Worm (Caenorhabditis elegans) whole organism, L1 larva: ENCODE measurements around the gene twk-44.

Source experiments
- C16A3.4 ChIP-seq: fragments of 150-350 bp; optimal IDR thresholded peaks from 2 replicates; lab custom pipeline; 2014; ENCODE audit warnings: missing biosample characterization, missing genetic modification characterization
- C34B4.2 ChIP-seq: sonication (generic microtip); optimal IDR thresholded peaks from 2 replicates; lab custom pipeline; 2017; ENCODE audit warnings: mild to moderate bottlenecking, missing genetic modification characterization, missing compliant biosample characterization
- F16B12.6 ChIP-seq: fragments of 150-350 bp; optimal IDR thresholded peaks from 2 replicates; lab custom pipeline; 2014; ENCODE audit warnings: missing biosample characterization, missing genetic modification characterization
- Y116A8C.19 ChIP-seq: sonication (generic microtip); optimal IDR thresholded peaks from 2 replicates; lab custom pipeline; 2016; ENCODE audit warnings: missing compliant biosample characterization, missing genetic modification characterization, borderline replicate concordance
- aha-1 ChIP-seq: fragments of 150-350 bp; optimal IDR thresholded peaks from 2 replicates; lab custom pipeline; 2014; ENCODE audit warnings: missing biosample characterization, missing genetic modification characterization
- alr-1 ChIP-seq: fragments of 200-800 bp; sonication (Bioruptor generic); optimal IDR thresholded peaks from 2 replicates; lab custom pipeline; 2018; ENCODE audit warnings: borderline replicate concordance, mild to moderate bottlenecking, missing genetic modification characterization, missing compliant biosample characterization
- ama-1 ChIP-seq: fragments of 150-350 bp; optimal IDR thresholded peaks from 2 replicates; lab custom pipeline; 2014
- blmp-1 ChIP-seq: fragments of 150-350 bp; optimal IDR thresholded peaks from 2 replicates; lab custom pipeline; 2014; ENCODE audit warnings: missing biosample characterization, missing genetic modification characterization
- ceh-63 ChIP-seq: fragments of 200-800 bp; sonication (Bioruptor generic); optimal IDR thresholded peaks from 2 replicates; lab custom pipeline; 2018; ENCODE audit warnings: mild to moderate bottlenecking, missing genetic modification characterization, missing compliant biosample characterization
- ceh-8 ChIP-seq: fragments of 200-800 bp; sonication (Bioruptor generic); optimal IDR thresholded peaks from 2 replicates; lab custom pipeline; 2018; ENCODE audit warnings: mild to moderate bottlenecking, missing genetic modification characterization, moderate library complexity, missing compliant biosample characterization
- ceh-82 ChIP-seq, 3 experiments: fragments of 150-350 bp in 1 of 3; sonication (generic microtip) in 2 of 3; optimal IDR thresholded peaks; 2 replicates each; lab custom pipeline; 2014 to 2017; ENCODE audit warnings: missing biosample characterization in 3 of 3, missing genetic modification characterization in 3 of 3
- ceh-90 ChIP-seq: sonication (generic microtip); optimal IDR thresholded peaks from 2 replicates; lab custom pipeline; 2016; ENCODE audit warnings: missing genetic modification characterization, missing compliant biosample characterization
- ces-1 ChIP-seq: fragments of 150-350 bp; optimal IDR thresholded peaks from 2 replicates; lab custom pipeline; 2014; ENCODE audit warnings: missing biosample characterization, missing genetic modification reagents, missing genetic modification characterization
- dsc-1 ChIP-seq: sonication (generic microtip); optimal IDR thresholded peaks from 2 replicates; lab custom pipeline; 2016; ENCODE audit warnings: mild to moderate bottlenecking, missing genetic modification characterization, missing compliant biosample characterization
- efl-1 ChIP-seq, 4 experiments: fragments of 150-350 bp; optimal IDR thresholded peaks in 3 of 4; peaks in 1 of 4; 1 replicate in 1 of 4; 2 replicates in 3 of 4; lab custom pipeline; 2014; ENCODE audit warnings: missing biosample characterization in 2 of 4, missing genetic modification characterization in 2 of 4, missing genetic modification reagents in 2 of 4
- efl-3 ChIP-seq: fragments of 200-800 bp; sonication (Bioruptor generic); optimal IDR thresholded peaks from 2 replicates; lab custom pipeline; 2018; ENCODE audit warnings: mild to moderate bottlenecking, missing genetic modification characterization, missing compliant biosample characterization
- elt-3 ChIP-seq, 6 experiments: fragments of 150-350 bp in 1 of 6; sonication (generic microtip); optimal IDR thresholded peaks; 2 replicates each; lab custom pipeline; 2017 to 2018; ENCODE audit warnings: missing biosample characterization in 6 of 6, missing genetic modification characterization in 6 of 6, inconsistent platforms in 1 of 6
- ets-5 ChIP-seq: fragments of 200-800 bp; sonication (Bioruptor generic); IDR thresholded peaks from 2 replicates; pipeline ENCODE4 v1.3.6; 2022; ENCODE audit warnings: missing genetic modification characterization, missing compliant biosample characterization
- fkh-4 ChIP-seq: sonication (generic microtip); optimal IDR thresholded peaks from 2 replicates; lab custom pipeline; 2016; ENCODE audit warnings: missing compliant biosample characterization, missing genetic modification characterization, borderline replicate concordance
- fkh-8 ChIP-seq: sonication (generic microtip); optimal IDR thresholded peaks from 2 replicates; lab custom pipeline; 2016; ENCODE audit warnings: mild to moderate bottlenecking, missing genetic modification characterization, missing compliant biosample characterization
- hlh-17 ChIP-seq: fragments of 200-800 bp; sonication (Bioruptor generic); optimal IDR thresholded peaks from 2 replicates; lab custom pipeline; 2018; ENCODE audit warnings: missing genetic modification characterization, mild to moderate bottlenecking, missing compliant biosample characterization, moderate library complexity, borderline replicate concordance
- hlh-4 ChIP-seq: sonication (generic microtip); optimal IDR thresholded peaks from 2 replicates; lab custom pipeline; 2016; ENCODE audit warnings: mild to moderate bottlenecking, missing genetic modification characterization, missing compliant biosample characterization
- hpl-2 ChIP-seq: fragments of 150-350 bp; optimal IDR thresholded peaks from 2 replicates; lab custom pipeline; 2014; ENCODE audit warnings: missing biosample characterization, missing genetic modification reagents, missing genetic modification characterization
- isw-1 ChIP-seq: fragments of 200-800 bp; sonication (Bioruptor generic); IDR thresholded peaks from 2 replicates; pipeline ENCODE4 v1.3.6; 2022; ENCODE audit warnings: missing genetic modification characterization, missing compliant biosample characterization
- lin-14 ChIP-seq: fragments of 200-800 bp; sonication (Bioruptor generic); optimal IDR thresholded peaks from 2 replicates; lab custom pipeline; 2018; ENCODE audit warnings: mild to moderate bottlenecking, missing genetic modification characterization, moderate library complexity, missing compliant biosample characterization
- lin-35 ChIP-seq, 2 experiments: fragments of 150-350 bp; optimal IDR thresholded peaks; 2 replicates each; lab custom pipeline; 2014; ENCODE audit warnings: missing biosample characterization in 2 of 2, missing genetic modification characterization in 2 of 2, missing genetic modification reagents in 2 of 2
- lin-39 ChIP-seq: fragments of 150-350 bp; optimal IDR thresholded peaks from 2 replicates; lab custom pipeline; 2014; ENCODE audit warnings: missing biosample characterization, missing genetic modification reagents, missing genetic modification characterization
- lir-3 ChIP-seq: sonication (generic microtip); optimal IDR thresholded peaks from 2 replicates; lab custom pipeline; 2016; ENCODE audit warnings: mild to moderate bottlenecking, missing genetic modification characterization, moderate library complexity, missing compliant biosample characterization; ENCODE audit not compliant: poor library complexity
- mdl-1 ChIP-seq, 2 experiments: fragments of 150-350 bp; optimal IDR thresholded peaks; 2 replicates each; lab custom pipeline; 2014 to 2017; ENCODE audit warnings: missing biosample characterization in 2 of 2, missing genetic modification characterization in 2 of 2, inconsistent platforms in 1 of 2
- mef-2 ChIP-seq: fragments of 150-350 bp; optimal IDR thresholded peaks from 2 replicates; lab custom pipeline; 2014; ENCODE audit warnings: missing biosample characterization, missing genetic modification characterization
- mep-1 ChIP-seq: fragments of 150-350 bp; optimal IDR thresholded peaks from 2 replicates; lab custom pipeline; 2014; ENCODE audit warnings: missing biosample characterization, missing genetic modification characterization
- nhr-11 ChIP-seq: fragments of 150-350 bp; optimal IDR thresholded peaks from 2 replicates; lab custom pipeline; 2014; ENCODE audit warnings: missing biosample characterization, missing genetic modification characterization
- nhr-28 ChIP-seq: fragments of 150-350 bp; optimal IDR thresholded peaks from 2 replicates; lab custom pipeline; 2014; ENCODE audit warnings: missing biosample characterization, missing genetic modification characterization
- nhr-47 ChIP-seq: sonication (generic microtip); optimal IDR thresholded peaks from 2 replicates; lab custom pipeline; 2016; ENCODE audit warnings: mild to moderate bottlenecking, missing genetic modification characterization, moderate library complexity, missing compliant biosample characterization
- nhr-71 ChIP-seq: sonication (generic microtip); optimal IDR thresholded peaks from 2 replicates; lab custom pipeline; 2016; ENCODE audit warnings: mild to moderate bottlenecking, missing genetic modification characterization, moderate library complexity, missing compliant biosample characterization
- nhr-77 ChIP-seq: fragments of 150-350 bp; optimal IDR thresholded peaks from 2 replicates; lab custom pipeline; 2014; ENCODE audit warnings: missing biosample characterization, missing genetic modification characterization
- pqm-1 ChIP-seq: sonication (generic microtip); optimal IDR thresholded peaks from 3 replicates; lab custom pipeline; 2017; ENCODE audit warnings: missing biosample characterization, missing genetic modification characterization
- skn-1 ChIP-seq: fragments of 150-350 bp; optimal IDR thresholded peaks from 2 replicates; lab custom pipeline; 2014; ENCODE audit warnings: missing biosample characterization, missing genetic modification characterization
- snpc-4 ChIP-seq: fragments of 150-350 bp; optimal IDR thresholded peaks from 2 replicates; lab custom pipeline; 2014; ENCODE audit warnings: missing biosample characterization, missing genetic modification characterization
- snu-23 ChIP-seq: sonication (generic microtip); optimal IDR thresholded peaks from 2 replicates; lab custom pipeline; 2016; ENCODE audit warnings: missing genetic modification characterization, missing compliant biosample characterization
- sptf-1 ChIP-seq: fragments of 150-350 bp; optimal IDR thresholded peaks from 2 replicates; lab custom pipeline; 2014; ENCODE audit warnings: missing biosample characterization, missing genetic modification characterization
- sup-37 ChIP-seq: fragments of 200-800 bp; sonication (Bioruptor generic); optimal IDR thresholded peaks from 2 replicates; lab custom pipeline; 2018; ENCODE audit warnings: mild to moderate bottlenecking, missing genetic modification characterization, missing compliant biosample characterization
- tbx-2 ChIP-seq: sonication (generic microtip); optimal IDR thresholded peaks from 2 replicates; lab custom pipeline; 2016; ENCODE audit warnings: missing genetic modification characterization, missing compliant biosample characterization
- unc-130 ChIP-seq: fragments of 150-350 bp; optimal IDR thresholded peaks from 2 replicates; lab custom pipeline; 2017; ENCODE audit warnings: missing biosample characterization, missing genetic modification characterization, inconsistent platforms
- unc-62 ChIP-seq: fragments of 150-350 bp; optimal IDR thresholded peaks from 2 replicates; lab custom pipeline; 2014; ENCODE audit warnings: missing biosample characterization, missing genetic modification reagents, missing genetic modification characterization
- unc-86 ChIP-seq: sonication (generic microtip); optimal IDR thresholded peaks from 2 replicates; lab custom pipeline; 2016; ENCODE audit warnings: missing genetic modification characterization, missing compliant biosample characterization
- unc-98 ChIP-seq: fragments of 200-800 bp; sonication (Bioruptor generic); IDR thresholded peaks from 2 replicates; pipeline ENCODE4 v1.3.6; 2022; ENCODE audit warnings: missing genetic modification characterization, missing compliant biosample characterization
- vab-15 ChIP-seq: sonication (generic microtip); optimal IDR thresholded peaks from 2 replicates; lab custom pipeline; 2017; ENCODE audit warnings: missing genotype, mild to moderate bottlenecking, missing genetic modification characterization, missing compliant biosample characterization
- xbp-1 ChIP-seq: sonication (generic microtip); optimal IDR thresholded peaks from 2 replicates; lab custom pipeline; 2016; ENCODE audit warnings: missing genetic modification characterization, missing compliant biosample characterization
- zip-4 ChIP-seq: fragments of 200-800 bp; sonication (Bioruptor generic); optimal IDR thresholded peaks from 2 replicates; lab custom pipeline; 2018; ENCODE audit warnings: mild to moderate bottlenecking, missing genetic modification characterization, moderate library complexity, missing compliant biosample characterization
- ztf-11 ChIP-seq, 2 experiments: sonication (generic microtip); optimal IDR thresholded peaks; 2 replicates each; lab custom pipeline; 2016 to 2017; ENCODE audit warnings: missing genetic modification characterization in 2 of 2, missing biosample characterization in 1 of 2, missing compliant biosample characterization in 1 of 2
- ztf-4 ChIP-seq: fragments of 150-350 bp; optimal IDR thresholded peaks from 2 replicates; lab custom pipeline; 2014; ENCODE audit warnings: missing biosample characterization, missing genetic modification characterization

twk-44 gene

DNA sequence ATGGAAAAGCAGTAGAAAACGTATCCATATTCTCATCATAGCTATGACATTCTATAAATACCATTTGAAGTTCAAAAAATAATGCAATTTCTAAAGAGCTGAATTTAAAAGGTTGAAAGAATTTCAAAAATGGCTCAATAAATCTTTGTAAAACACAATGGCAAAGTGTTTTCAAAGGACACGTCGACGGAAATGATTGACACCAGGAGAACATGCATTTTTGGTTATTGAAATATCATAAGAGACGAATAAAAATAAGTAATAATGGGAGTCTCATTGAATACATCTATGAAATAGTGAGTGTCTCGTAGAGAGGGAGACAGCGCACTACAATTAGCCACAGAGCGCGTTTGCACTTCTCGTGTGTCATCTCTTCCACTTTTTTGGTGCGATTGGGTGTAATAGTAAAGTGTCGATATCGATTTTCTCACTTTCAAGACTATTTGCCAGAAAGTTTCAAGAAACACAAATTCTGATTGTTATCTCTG lies 29.6 kb upstream of the twk-44 start, which contains the start of gene T04F8.2:
T04F8.2 (minus strand) TSS at position 51 of the 488 bp plus-strand sequence.
- TF ChIP-seq C34B4.2, result no peak
- no peak for TF ChIP-seq lir-3 (tag; lab: Kevin White, UChicago)
- no peak for TF ChIP-seq zip-4 (GFP tag; lab: Kevin White, UChicago)
- no peak for TF ChIP-seq unc-86 (tag; lab: Kevin White, UChicago)
- TF ChIP-seq hlh-17 (GFP tag; lab: Kevin White, UChicago), result no peak
- TF ChIP-seq lin-39, result no peak
- peak; percentile 50 for TF ChIP-seq skn-1 (tag; lab: Kevin White, UChicago)
- peak; percentile 34 for TF ChIP-seq fkh-8 (tag; lab: Kevin White, UChicago)
- peak; percentile 76 for TF ChIP-seq snu-23
- no peak for TF ChIP-seq fkh-4 (tag; lab: Kevin White, UChicago)
- TF ChIP-seq dsc-1 (tag; lab: Kevin White, UChicago), result peak; percentile 57
- no peak for TF ChIP-seq efl-3 (GFP tag; lab: Kevin White, UChicago)
- TF ChIP-seq ztf-11 (tag; optimal IDR thresholded peaks at IDR 0.05; lab: Kevin White, UChicago), result no peak
- TF ChIP-seq efl-1 (optimal IDR thresholded peaks at IDR 0.05; lab: Kevin White, UChicago), result peak; percentile 43 to 49
- TF ChIP-seq efl-1 (GFP tag; optimal IDR thresholded peaks at IDR 0.05 in 1 of 2; lab: Kevin White, UChicago), result peak in 1 of 2 experiments; percentile 35
- TF ChIP-seq F16B12.6 (tag; lab: Kevin White, UChicago), result peak; percentile 26
- TF ChIP-seq aha-1, result no peak
- no peak for TF ChIP-seq nhr-28 (tag; lab: Kevin White, UChicago)
- TF ChIP-seq unc-130 (tag; lab: Kevin White, UChicago), result peak; percentile 62
- TF ChIP-seq mef-2, result no peak
- TF ChIP-seq alr-1 (tag; lab: Kevin White, UChicago), result no peak
- TF ChIP-seq isw-1 (GFP tag; lab: Robert Waterston, UW), result peak; percentile 17; the same call in 1 of the 2 replicates
- peak; percentile 54 to 59 for TF ChIP-seq lin-35 (GFP tag; optimal IDR thresholded peaks at IDR 0.05; lab: Kevin White, UChicago)
- TF ChIP-seq ceh-8 (GFP tag; lab: Kevin White, UChicago), result no peak
- peak in 1 of 6 experiments; percentile 8 for TF ChIP-seq elt-3 (tag; optimal IDR thresholded peaks at IDR 0.05; lab: Kevin White, UChicago)
- TF ChIP-seq nhr-71, result peak; percentile 72
- TF ChIP-seq unc-98 (GFP tag; lab: Robert Waterston, UW), result no peak
- TF ChIP-seq snpc-4 (tag; lab: Kevin White, UChicago), result no peak
- TF ChIP-seq ama-1 (lab: Kevin White, UChicago), result no peak
- no peak for TF ChIP-seq Y116A8C.19
- TF ChIP-seq tbx-2, result peak; percentile 65
- TF ChIP-seq mep-1 (tag; lab: Kevin White, UChicago), result peak; percentile 85
- TF ChIP-seq mdl-1 (tag; optimal IDR thresholded peaks at IDR 0.05; lab: Kevin White, UChicago), result peak in 1 of 2 experiments; percentile 58
- no peak for TF ChIP-seq ceh-90 (tag; lab: Kevin White, UChicago)
- TF ChIP-seq hpl-2, result no peak
- peak; percentile 55 for TF ChIP-seq xbp-1 (tag; lab: Kevin White, UChicago)
- peak; percentile 94 for TF ChIP-seq vab-15 (tag; lab: Kevin White, UChicago)
- no peak for TF ChIP-seq sup-37 (GFP tag; lab: Kevin White, UChicago)
- TF ChIP-seq ces-1, result no peak
- TF ChIP-seq ceh-63 (GFP tag; lab: Kevin White, UChicago), result no peak
- TF ChIP-seq hlh-4, result no peak
- TF ChIP-seq sptf-1 (tag; lab: Kevin White, UChicago), result no peak
- TF ChIP-seq lin-14 (GFP tag; lab: Kevin White, UChicago), result peak; percentile 80
- peak; percentile 66 for TF ChIP-seq nhr-47 (tag; lab: Kevin White, UChicago)
- TF ChIP-seq nhr-11 (tag; lab: Kevin White, UChicago), result no peak
- no peak for TF ChIP-seq pqm-1
- peak; percentile 64 for TF ChIP-seq blmp-1 (tag; lab: Kevin White, UChicago)
- TF ChIP-seq ceh-82 (tag; optimal IDR thresholded peaks at IDR 0.05; lab: Kevin White, UChicago), result peak in 1 of 3 experiments; percentile 40
- no peak for TF ChIP-seq ets-5
- TF ChIP-seq C16A3.4 (tag; lab: Kevin White, UChicago), result peak; percentile 88
- no peak for TF ChIP-seq ztf-4 (tag; lab: Kevin White, UChicago)
- peak; percentile 32 for TF ChIP-seq nhr-77 (tag; lab: Kevin White, UChicago)
- TF ChIP-seq unc-62, result no peak
